Fruit fly (Drosophila melanogaster) S2 (cell line): ENCODE results near the gene sqh.

Experiments
- CG8478 ChIP-seq: fragments of >200 bp; optimal IDR thresholded peaks from 2 replicates; lab custom pipeline; 2018
- CTCF ChIP-seq, 2 experiments: fragments of >200 bp; optimal IDR thresholded peaks; 2 replicates each; lab custom pipeline; 2018

The sqh gene

dm6 chrX:6231764-6232163 is 6.8 kb upstream of the sqh start:
- TF ChIP-seq CTCF (optimal IDR thresholded peaks at IDR 0.05; lab: Kevin White, UChicago) (no peak), CG8478 (lab: Kevin White, UChicago) (no peak)

- no peak for TF ChIP-seq CTCF (optimal IDR thresholded peaks at IDR 0.05; lab: Kevin White, UChicago)
- no peak for TF ChIP-seq CG8478 (lab: Kevin White, UChicago)
These were observed 621 bp upstream of the sqh start, which contains the start of gene dtn for dm6 chrX:6225472-6226049. Gene dtn (plus strand): TSS chrX:6225647.

- TF ChIP-seq CG8478 (lab: Kevin White, UChicago) (no peak), CTCF (optimal IDR thresholded peaks at IDR 0.05; lab: Kevin White, UChicago) (no peak)
These were observed 5.0 kb downstream of the sqh start, which contains the start of gene Efr for dm6 chrX:6219845-6220345. Gene Efr (plus strand): TSS chrX:6219957.

- no peak for TF ChIP-seq CTCF (optimal IDR thresholded peaks at IDR 0.05; lab: Kevin White, UChicago)
- TF ChIP-seq CG8478 (lab: Kevin White, UChicago): no peak
These were observed 5.7 kb downstream of the sqh start, which contains the start of gene Btnd for dm6 chrX:6219227-6219626. Gene Btnd (minus strand): TSS chrX:6219327.

- TF ChIP-seq CTCF (optimal IDR thresholded peaks at IDR 0.05; lab: Kevin White, UChicago): no peak
These were observed 8.3 kb downstream of the sqh start for dm6 chrX:6216650-6217049.

- TF ChIP-seq CTCF (optimal IDR thresholded peaks at IDR 0.05; lab: Kevin White, UChicago) (no peak), CG8478 (lab: Kevin White, UChicago) (no peak)
These were observed 19.8 kb downstream of the sqh start for dm6 chrX:6205099-6205498.

- TF ChIP-seq CG8478 (lab: Kevin White, UChicago): no peak
- no peak for TF ChIP-seq CTCF (optimal IDR thresholded peaks at IDR 0.05; lab: Kevin White, UChicago)
These were observed 22.4 kb downstream of the sqh start, which contains the start of gene vanin-like for dm6 chrX:6202509-6202979. Gene vanin-like (minus strand): TSS chrX:6202559.

- TF ChIP-seq CG8478 (lab: Kevin White, UChicago): no peak
- no peak for TF ChIP-seq CTCF (optimal IDR thresholded peaks at IDR 0.05; lab: Kevin White, UChicago)
These were observed 23.5 kb downstream of the sqh start for dm6 chrX:6201459-6201858.

- TF ChIP-seq CTCF (optimal IDR thresholded peaks at IDR 0.05; lab: Kevin White, UChicago): no peak
- TF ChIP-seq CG8478 (lab: Kevin White, UChicago): no peak
These were observed 25.1 kb downstream of the sqh start, which contains the start of gene CG43090 for dm6 chrX:6199791-6200190. Gene CG43090 (minus strand): TSS chrX:6199891.

- TF ChIP-seq CTCF (optimal IDR thresholded peaks at IDR 0.05; lab: Kevin White, UChicago) (no peak), CG8478 (lab: Kevin White, UChicago) (no peak)
These were observed 26.4 kb downstream of the sqh start, which contains the start of gene CG32751 for dm6 chrX:6198554-6198953. Gene CG32751 (minus strand): TSS chrX:6198654.

dm6 chrX:6196339-6196738 is 28.6 kb downstream of the sqh start, which contains the start of gene CG32750:
Gene CG32750 (minus strand): TSS chrX:6196439.
- no peak for TF ChIP-seq CG8478 (lab: Kevin White, UChicago)
- no peak for TF ChIP-seq CTCF (optimal IDR thresholded peaks at IDR 0.05; lab: Kevin White, UChicago)

dm6 chrX:6193183-6193810 is 31.6 kb downstream of the sqh start:
- TF ChIP-seq CTCF (optimal IDR thresholded peaks at IDR 0.05; lab: Kevin White, UChicago): no peak

- TF ChIP-seq CTCF (optimal IDR thresholded peaks at IDR 0.05; lab: Kevin White, UChicago): no peak
- TF ChIP-seq CG8478 (lab: Kevin White, UChicago): no peak
These were observed 32.6 kb downstream of the sqh start, which contains the start of gene Ca-alpha1T for dm6 chrX:6192332-6192731. Gene Ca-alpha1T (minus strand): TSS chrX:6192483.

- no peak for TF ChIP-seq CTCF (optimal IDR thresholded peaks at IDR 0.05; lab: Kevin White, UChicago)
- no peak for TF ChIP-seq CG8478 (lab: Kevin White, UChicago)
These were observed 45.5 kb downstream of the sqh start for dm6 chrX:6179428-6179827.
